Worm (Caenorhabditis elegans): ENCODE results near the gene Y38C1BA.4.

The Y38C1BA.4 gene

ce11 chrIV:1833115-1833514 is 11.5 kb downstream of the Y38C1BA.4 start:
- no peak for TF ChIP-seq peb-1 (tag; optimal IDR thresholded peaks at IDR 0.05)
- no peak for TF ChIP-seq skn-1 (tag; optimal IDR thresholded peaks at IDR 0.05)
- no peak for TF ChIP-seq Y55F3AM.14 (GFP tag; optimal IDR thresholded peaks at IDR 0.05)
- no peak for TF ChIP-seq aly-2 (tag; optimal IDR thresholded peaks at IDR 0.05)
- no peak for TF ChIP-seq dmd-4 (tag; optimal IDR thresholded peaks at IDR 0.05)
- TF ChIP-seq nhr-23 (tag; optimal IDR thresholded peaks at IDR 0.05), result no peak
- no peak for TF ChIP-seq blmp-1 (tag; optimal IDR thresholded peaks at IDR 0.05; ENCODE audit: insufficient read depth)
- no peak for TF ChIP-seq sma-9 (GFP tag; optimal IDR thresholded peaks at IDR 0.05)
- no peak for TF ChIP-seq sma-9 (tag; optimal IDR thresholded peaks at IDR 0.05)

ce11 chrIV:1834242-1834641 is 12.6 kb downstream of the Y38C1BA.4 start, which contains the start of gene ccm-2:
ccm-2 (plus strand) TSS chrIV:1834628.
- no peak for TF ChIP-seq ztf-1 (GFP tag; conservative IDR thresholded peaks at IDR 0.05)
- peak; percentile 16 for TF ChIP-seq fos-1 (tag; optimal IDR thresholded peaks at IDR 0.05)

ce11 chrIV:1834972-1835371 is 13.3 kb downstream of the Y38C1BA.4 start:
- TF ChIP-seq ztf-1 (GFP tag; conservative IDR thresholded peaks at IDR 0.05) (no peak), ztf-11 (tag; optimal IDR thresholded peaks at IDR 0.05) (no peak), F13H6.1 (tag; optimal IDR thresholded peaks at IDR 0.05) (no peak), R02D3.7 (tag; optimal IDR thresholded peaks at IDR 0.05) (no peak), snpc-4 (tag; optimal IDR thresholded peaks at IDR 0.05) (no peak), ceh-16 (tag; optimal IDR thresholded peaks at IDR 0.05) (no peak), alr-1 (tag; optimal IDR thresholded peaks at IDR 0.05) (no peak), unc-55 (GFP tag; optimal IDR thresholded peaks at IDR 0.05) (no peak), nhr-25 (tag; optimal IDR thresholded peaks at IDR 0.05) (no peak), ceh-82 (tag; optimal IDR thresholded peaks at IDR 0.05) (no peak), skn-1 (tag; optimal IDR thresholded peaks at IDR 0.05) (no peak), ztf-4 (tag; optimal IDR thresholded peaks at IDR 0.05) (no peak), unc-62 (GFP tag; optimal IDR thresholded peaks at IDR 0.05) (no peak), lin-13 (GFP tag; optimal IDR thresholded peaks at IDR 0.05) (no peak)

- TF ChIP-seq alr-1 (tag; optimal IDR thresholded peaks at IDR 0.05), result no peak
- peak; percentile 41 for TF ChIP-seq snpc-4 (tag; optimal IDR thresholded peaks at IDR 0.05)
- peak; percentile 7 for TF ChIP-seq lin-13 (GFP tag; optimal IDR thresholded peaks at IDR 0.05)
- no peak for TF ChIP-seq ztf-11 (tag; optimal IDR thresholded peaks at IDR 0.05)
- peak; percentile 45 for TF ChIP-seq gmeb-1 (tag; optimal IDR thresholded peaks at IDR 0.05)
- TF ChIP-seq nhr-6 (tag; optimal IDR thresholded peaks at IDR 0.05), result peak; percentile 4
- TF ChIP-seq sma-9 (GFP tag; optimal IDR thresholded peaks at IDR 0.05), result peak; percentile 78
- TF ChIP-seq sma-9 (tag; optimal IDR thresholded peaks at IDR 0.05), result no peak
- peak; percentile 62 for TF ChIP-seq nhr-21 (tag; optimal IDR thresholded peaks at IDR 0.05)
- no peak for TF ChIP-seq nhr-23 (tag; optimal IDR thresholded peaks at IDR 0.05)
- TF ChIP-seq egl-27 (tag; optimal IDR thresholded peaks at IDR 0.05), result peak; percentile 58
- TF ChIP-seq blmp-1 (tag; optimal IDR thresholded peaks at IDR 0.05; ENCODE audit: insufficient read depth), result peak; percentile 84
- peak; percentile 85 for TF ChIP-seq F13H6.1 (tag; optimal IDR thresholded peaks at IDR 0.05)
- peak; percentile 48 for TF ChIP-seq sma-3 (GFP tag; optimal IDR thresholded peaks at IDR 0.05)
- peak; percentile 64 for TF ChIP-seq nhr-129 (tag; optimal IDR thresholded peaks at IDR 0.05)
- TF ChIP-seq crh-2 (tag; optimal IDR thresholded peaks at IDR 0.05), result peak; percentile 67
- no peak for TF ChIP-seq ceh-82 (tag; optimal IDR thresholded peaks at IDR 0.05)
- no peak for TF ChIP-seq ama-1 (optimal IDR thresholded peaks at IDR 0.05)
- peak in 1 of 2 experiments; percentile 66 for TF ChIP-seq lsy-2 (tag; optimal IDR thresholded peaks at IDR 0.05)
- TF ChIP-seq unc-55 (GFP tag; optimal IDR thresholded peaks at IDR 0.05), result peak; percentile 19
- no peak for TF ChIP-seq nhr-77 (tag; optimal IDR thresholded peaks at IDR 0.05)
- peak; percentile 54 for TF ChIP-seq C34F6.9 (tag; optimal IDR thresholded peaks at IDR 0.05)
- TF ChIP-seq fos-1 (tag; optimal IDR thresholded peaks at IDR 0.05), result peak; percentile 91
Measured at ce11 chrIV:1837134-1837533, 15.5 kb downstream of the Y38C1BA.4 start.

- TF ChIP-seq F13H6.1 (tag; optimal IDR thresholded peaks at IDR 0.05) (peak; percentile 43), nhr-25 (tag; optimal IDR thresholded peaks at IDR 0.05) (peak; percentile 46), lin-13 (GFP tag; optimal IDR thresholded peaks at IDR 0.05) (peak; percentile 21), lin-39 (tag; optimal IDR thresholded peaks at IDR 0.05) (no peak), sem-4 (tag; optimal IDR thresholded peaks at IDR 0.05) (no peak), dmd-4 (tag; optimal IDR thresholded peaks at IDR 0.05) (no peak)
Measured at ce11 chrIV:1838583-1838982, 16.9 kb downstream of the Y38C1BA.4 start.

All from whole organism, L2 larva.